Worm (Caenorhabditis elegans) whole organism, mixed stage, embryonic: ENCODE data around the gene str-99.

Experiments used
- blmp-1 ChIP-seq: fragments of 150-350 bp; optimal IDR thresholded peaks from 2 replicates; lab custom pipeline; 2014; ENCODE audit warnings: missing biosample characterization, missing genetic modification characterization
- ceh-39 ChIP-seq: fragments of 150-350 bp; optimal IDR thresholded peaks from 2 replicates; lab custom pipeline; 2014; ENCODE audit warnings: missing biosample characterization, missing genetic modification characterization
- ceh-43 ChIP-seq: fragments of 200-800 bp; sonication (Bioruptor generic); optimal IDR thresholded peaks from 2 replicates; lab custom pipeline; 2018; ENCODE audit warnings: mild to moderate bottlenecking, missing genetic modification characterization, moderate library complexity, missing compliant biosample characterization
- ceh-83 ChIP-seq: fragments of 200-800 bp; sonication (Bioruptor generic); optimal IDR thresholded peaks from 2 replicates; lab custom pipeline; 2018; ENCODE audit warnings: mild to moderate bottlenecking, missing genetic modification characterization, missing compliant biosample characterization
- ces-1 ChIP-seq: fragments of 150-350 bp; optimal IDR thresholded peaks from 2 replicates; lab custom pipeline; 2014; ENCODE audit warnings: missing biosample characterization, missing genetic modification reagents, missing genetic modification characterization
- cnd-1 ChIP-seq: fragments of 200-800 bp; sonication (Bioruptor generic); optimal IDR thresholded peaks from 2 replicates; lab custom pipeline; 2018; ENCODE audit warnings: mild to moderate bottlenecking, missing genetic modification characterization, missing compliant biosample characterization
- drap-1 ChIP-seq: fragments of 200-800 bp; sonication (Bioruptor generic); optimal IDR thresholded peaks from 3 replicates; lab custom pipeline; 2018; ENCODE audit warnings: mild to moderate bottlenecking, missing genetic modification characterization, missing compliant biosample characterization
- elt-1 ChIP-seq: sonication (generic microtip); optimal IDR thresholded peaks from 2 replicates; lab custom pipeline; 2017; ENCODE audit warnings: missing genetic modification characterization, mild to moderate bottlenecking, missing compliant biosample characterization, antibody characterized with exemption, moderate library complexity, borderline replicate concordance; ENCODE audit not compliant: insufficient read depth
- elt-3 ChIP-seq: fragments of 150-350 bp; optimal IDR thresholded peaks from 2 replicates; lab custom pipeline; 2014; ENCODE audit warnings: missing biosample characterization, missing genetic modification characterization
- flh-1 ChIP-seq: fragments of 200-800 bp; sonication (Bioruptor generic); optimal IDR thresholded peaks from 2 replicates; lab custom pipeline; 2018; ENCODE audit warnings: mild to moderate bottlenecking, missing genetic modification characterization, moderate library complexity, missing compliant biosample characterization
- ham-2 ChIP-seq: fragments of 200-800 bp; sonication (Bioruptor generic); optimal IDR thresholded peaks from 2 replicates; lab custom pipeline; 2018; ENCODE audit warnings: mild to moderate bottlenecking, missing genetic modification characterization, missing compliant biosample characterization
- lin-32 ChIP-seq: fragments of 200-800 bp; sonication (Bioruptor generic); optimal IDR thresholded peaks from 2 replicates; lab custom pipeline; 2018; ENCODE audit warnings: mild to moderate bottlenecking, missing genetic modification characterization, missing compliant biosample characterization
- lsy-2 ChIP-seq: fragments of 150-350 bp; optimal IDR thresholded peaks from 2 replicates; lab custom pipeline; 2014; ENCODE audit warnings: missing biosample characterization, missing genetic modification characterization
- mab-5 ChIP-seq: fragments of 150-350 bp; optimal IDR thresholded peaks from 2 replicates; lab custom pipeline; 2014; ENCODE audit warnings: missing biosample characterization, missing genetic modification characterization
- mep-1 ChIP-seq: fragments of 150-350 bp; optimal IDR thresholded peaks from 2 replicates; lab custom pipeline; 2017; ENCODE audit warnings: missing biosample characterization, missing genetic modification reagents, missing genetic modification characterization, inconsistent platforms
- mls-2 ChIP-seq: sonication (generic microtip); optimal IDR thresholded peaks from 2 replicates; lab custom pipeline; 2016; ENCODE audit warnings: mild to moderate bottlenecking, missing genetic modification characterization, moderate library complexity, missing compliant biosample characterization
- nhr-12 ChIP-seq: fragments of 150-350 bp; optimal IDR thresholded peaks from 2 replicates; lab custom pipeline; 2014; ENCODE audit warnings: missing biosample characterization, missing genetic modification characterization
- nhr-2 ChIP-seq: fragments of 150-350 bp; optimal IDR thresholded peaks from 2 replicates; lab custom pipeline; 2014; ENCODE audit warnings: missing biosample characterization, missing genetic modification characterization
- nhr-237 ChIP-seq: fragments of 150-350 bp; optimal IDR thresholded peaks from 2 replicates; lab custom pipeline; 2014; ENCODE audit warnings: missing biosample characterization, missing genetic modification characterization
- nhr-28 ChIP-seq: fragments of 150-350 bp; optimal IDR thresholded peaks from 2 replicates; lab custom pipeline; 2014; ENCODE audit warnings: missing biosample characterization, missing genetic modification characterization
- nhr-76 ChIP-seq: sonication (generic microtip); optimal IDR thresholded peaks from 2 replicates; lab custom pipeline; 2017; ENCODE audit warnings: missing biosample characterization, missing genetic modification characterization
- pha-4 ChIP-seq: fragments of 150-350 bp; optimal IDR thresholded peaks from 2 replicates; lab custom pipeline; 2018; ENCODE audit warnings: missing biosample characterization, missing genetic modification reagents, missing genetic modification characterization
- sem-2 ChIP-seq: fragments of 200-800 bp; sonication (Bioruptor generic); optimal IDR thresholded peaks from 2 replicates; lab custom pipeline; 2018; ENCODE audit warnings: mild to moderate bottlenecking, missing genetic modification characterization, missing compliant biosample characterization
- sptf-1 ChIP-seq: sonication (generic microtip); optimal IDR thresholded peaks from 2 replicates; lab custom pipeline; 2017; ENCODE audit warnings: mild to moderate bottlenecking, missing genetic modification characterization, moderate library complexity, missing compliant biosample characterization
- tbx-8 ChIP-seq: fragments of 200-800 bp; sonication (Bioruptor generic); optimal IDR thresholded peaks from 2 replicates; lab custom pipeline; 2018; ENCODE audit warnings: mild to moderate bottlenecking, missing genetic modification characterization, moderate library complexity, missing compliant biosample characterization
- unc-120 ChIP-seq: sonication (generic microtip); optimal IDR thresholded peaks from 2 replicates; lab custom pipeline; 2017; ENCODE audit warnings: missing genetic modification characterization, missing compliant biosample characterization; ENCODE audit not compliant: poor library complexity, severe bottlenecking
- unc-62 ChIP-seq: fragments of 150-350 bp; optimal IDR thresholded peaks from 2 replicates; lab custom pipeline; 2014; ENCODE audit warnings: missing biosample characterization, missing genetic modification reagents, missing genetic modification characterization
- zip-8 ChIP-seq: fragments of 150-350 bp; optimal IDR thresholded peaks from 2 replicates; lab custom pipeline; 2014; ENCODE audit warnings: missing biosample characterization, missing genetic modification characterization
- ztf-11 ChIP-seq: fragments of 150-350 bp; optimal IDR thresholded peaks from 2 replicates; lab custom pipeline; 2014; ENCODE audit warnings: missing biosample characterization, missing genetic modification characterization

str-99 gene

DNA sequence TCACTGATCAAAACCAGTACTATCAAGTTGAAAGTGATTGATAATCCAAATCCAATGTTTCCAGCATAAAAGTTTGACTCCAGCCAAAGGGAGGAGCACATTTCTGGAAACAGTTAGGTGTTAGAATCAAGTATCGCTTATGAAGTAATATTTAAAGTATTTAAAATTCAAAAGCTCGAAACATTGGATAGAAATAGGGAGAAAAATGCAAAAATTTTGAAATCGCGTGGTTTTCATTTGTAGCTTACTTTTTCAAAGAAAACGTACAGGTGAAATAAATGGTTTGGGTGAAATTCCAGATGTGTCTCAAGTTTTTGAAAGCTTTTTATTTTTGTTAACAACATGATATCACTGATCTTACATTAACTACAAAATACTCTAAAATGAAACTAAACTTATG is 10.7 kb upstream of the str-99 start, which contains the start of gene str-111:
Gene str-111, minus strand, starts transcription at position 101 of the 400 bp plus-strand sequence.
- TF ChIP-seq blmp-1 (tag; lab: Kevin White, UChicago) (no peak), tbx-8 (GFP tag; lab: Kevin White, UChicago) (no peak), drap-1 (GFP tag; lab: Kevin White, UChicago) (no peak), lsy-2 (tag; lab: Kevin White, UChicago) (no peak), ztf-11 (tag; lab: Kevin White, UChicago) (no peak), lin-32 (GFP tag; lab: Kevin White, UChicago) (no peak), ham-2 (no peak), pha-4 (tag; lab: Kevin White, UChicago) (no peak), ceh-43 (GFP tag; lab: Kevin White, UChicago) (no peak)
- TF ChIP-seq, all 35 proteins: peak for 0

ce11 chrV:16165936-16166335 is 7.6 kb upstream of the str-99 start, which contains the start of gene str-108:
Gene str-108 (plus strand): TSS chrV:16166236.
- TF ChIP-seq ces-1 (GFP tag; lab: Kevin White, UChicago) = no peak
- TF ChIP-seq mep-1 (tag; lab: Kevin White, UChicago) = no peak
- no peak for TF ChIP-seq unc-120 (tag; lab: Kevin White, UChicago)
- no peak for TF ChIP-seq zip-8
- TF ChIP-seq ham-2 = no peak
- no peak for TF ChIP-seq ztf-11 (tag; lab: Kevin White, UChicago)
- TF ChIP-seq elt-1 (tag; lab: Kevin White, UChicago) = no peak
- no peak for TF ChIP-seq tbx-8 (GFP tag; lab: Kevin White, UChicago)
- no peak for TF ChIP-seq lin-32 (GFP tag; lab: Kevin White, UChicago)
- TF ChIP-seq ceh-83 (GFP tag; lab: Kevin White, UChicago) = no peak
- no peak for TF ChIP-seq sem-2 (GFP tag; lab: Kevin White, UChicago)

ce11 chrV:16163719-16164118 is 5.4 kb upstream of the str-99 start, which contains the start of gene F10A3.12:
Gene F10A3.12 (plus strand): TSS chrV:16164019.
- no peak for TF ChIP-seq zip-8
- no peak for TF ChIP-seq lsy-2 (tag; lab: Kevin White, UChicago)
- TF ChIP-seq nhr-12 = no peak
- no peak for TF ChIP-seq nhr-28 (tag; lab: Kevin White, UChicago)
- no peak for TF ChIP-seq drap-1 (GFP tag; lab: Kevin White, UChicago)
- no peak for TF ChIP-seq elt-3 (tag; lab: Kevin White, UChicago)
- TF ChIP-seq mep-1 (tag; lab: Kevin White, UChicago) = no peak
- no peak for TF ChIP-seq elt-1 (tag; lab: Kevin White, UChicago)
- TF ChIP-seq cnd-1 (tag; lab: Kevin White, UChicago) = no peak

DNA sequence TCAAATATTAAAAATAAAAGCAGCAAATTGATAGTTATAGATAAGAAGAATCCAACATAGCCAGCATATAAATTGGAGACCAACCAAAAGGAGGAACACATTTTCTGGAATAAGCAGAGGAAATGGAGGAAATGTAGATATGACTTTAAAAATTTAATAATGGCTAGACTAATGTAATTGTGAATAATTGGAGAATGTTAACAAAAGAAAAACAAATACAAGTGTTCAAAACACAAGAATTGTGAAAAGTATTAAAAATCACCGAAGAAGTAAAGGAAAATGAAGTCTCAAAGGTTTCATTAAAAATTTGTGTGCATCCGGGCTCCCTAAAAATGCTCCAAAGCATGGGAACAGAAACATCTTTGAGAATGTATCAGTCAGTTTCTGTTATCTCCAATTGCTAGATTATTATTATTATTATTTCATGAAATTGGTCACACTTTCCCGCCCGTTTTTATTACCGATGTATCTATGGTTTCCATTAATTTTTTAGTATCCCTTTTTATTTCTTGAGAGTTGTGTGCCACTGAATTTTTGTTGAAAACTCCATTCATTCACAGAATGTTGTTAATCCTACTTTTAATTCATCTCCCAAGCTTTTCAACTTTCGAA is 3.9 kb upstream of the str-99 start, which contains the start of the genes str-109 and F10A3.11:
Gene str-109, minus strand, starts transcription at position 101 of the 612 bp plus-strand sequence.
Gene F10A3.11, plus strand, starts transcription at position 562 of the 612 bp plus-strand sequence.
- TF ChIP-seq sptf-1 (tag; lab: Kevin White, UChicago) (no peak), ztf-11 (tag; lab: Kevin White, UChicago) (no peak), unc-62 (GFP tag; lab: Kevin White, UChicago) (no peak), nhr-76 (tag; lab: Kevin White, UChicago) (no peak), nhr-12 (no peak), flh-1 (no peak), pha-4 (tag; lab: Kevin White, UChicago) (no peak), blmp-1 (tag; lab: Kevin White, UChicago) (no peak), unc-120 (tag; lab: Kevin White, UChicago) (no peak), mls-2 (tag; lab: Kevin White, UChicago) (no peak), nhr-28 (tag; lab: Kevin White, UChicago) (no peak), ceh-43 (GFP tag; lab: Kevin White, UChicago) (no peak), lin-32 (GFP tag; lab: Kevin White, UChicago) (no peak), nhr-2 (tag; lab: Kevin White, UChicago) (no peak), mab-5 (tag; lab: Kevin White, UChicago) (no peak)

ce11 chrV:16160087-16160486 is 1.8 kb upstream of the str-99 start:
- TF ChIP-seq sptf-1 (tag; lab: Kevin White, UChicago) (no peak), ham-2 (no peak), nhr-237 (tag; lab: Kevin White, UChicago) (no peak), ceh-39 (tag; lab: Kevin White, UChicago) (no peak), ztf-11 (tag; lab: Kevin White, UChicago) (no peak), mep-1 (tag; lab: Kevin White, UChicago) (no peak)
